Worm (Caenorhabditis elegans) whole organism, young adult: ENCODE measurements around the gene scl-11.

Experiments
- F57C9.4 ChIP-seq: sonication (generic microtip); optimal IDR thresholded peaks from 2 replicates; lab custom pipeline; 2017; ENCODE audit warnings: mild to moderate bottlenecking, missing genetic modification characterization, missing compliant biosample characterization
- ama-1 ChIP-seq, 3 experiments: fragments of 150-350 bp in 1 of 3; sonication (generic microtip) in 2 of 3; optimal IDR thresholded peaks; 2 replicates each; lab custom pipeline; 2014 to 2018; ENCODE audit warnings: missing biosample characterization in 2 of 3, missing genetic modification characterization in 2 of 3, missing genetic modification reagents in 2 of 3
- aptf-2 ChIP-seq: fragments of 200-800 bp; sonication (Bioruptor generic); conservative IDR thresholded peaks from 2 replicates; pipeline ENCODE4 v1.3.6; 2022; ENCODE audit warnings: missing genetic modification reagents, missing genetic modification characterization, missing compliant biosample characterization
- ztf-6 ChIP-seq: fragments of 200-800 bp; sonication (Bioruptor generic); IDR thresholded peaks from 2 replicates; pipeline ENCODE4 v1.3.6; 2022; ENCODE audit warnings: missing genetic modification reagents, missing genetic modification characterization, missing compliant biosample characterization

ce11 chrIV:13036835-13037234, 14.3 kb upstream of the scl-11 start:
- no peak for TF ChIP-seq ztf-6
- TF ChIP-seq ama-1 (optimal IDR thresholded peaks at IDR 0.05; lab: Kevin White, UChicago): no peak
- TF ChIP-seq ama-1 (GFP tag; optimal IDR thresholded peaks at IDR 0.05; lab: Kevin White, UChicago): no peak
- no peak for TF ChIP-seq aptf-2 (GFP tag; lab: Robert Waterston, UW)
- TF ChIP-seq F57C9.4 (tag; lab: Kevin White, UChicago): no peak
